Worm (Caenorhabditis elegans) whole organism, early embryonic: ENCODE data around the gene Y46G5A.18.

Experiments
- B0310.2 ChIP-seq: sonication (generic microtip); optimal IDR thresholded peaks from 2 replicates; lab custom pipeline; 2016; ENCODE audit warnings: mild to moderate bottlenecking, missing genetic modification characterization, missing compliant biosample characterization
- ama-1 ChIP-seq: fragments of 150-350 bp; optimal IDR thresholded peaks from 2 replicates; lab custom pipeline; 2014
- ceh-13 ChIP-seq: fragments of 200-800 bp; sonication (Bioruptor generic); optimal IDR thresholded peaks from 2 replicates; lab custom pipeline; 2018; ENCODE audit warnings: mild to moderate bottlenecking, missing genetic modification characterization, missing compliant biosample characterization
- flt-1 ChIP-seq: fragments of 200-800 bp; sonication (Bioruptor generic); IDR thresholded peaks from 2 replicates; pipeline ENCODE4 v1.3.6; 2022; ENCODE audit warnings: missing genetic modification characterization, missing compliant biosample characterization
- hmbx-1 ChIP-seq: sonication (generic microtip); optimal IDR thresholded peaks from 2 replicates; lab custom pipeline; 2016; ENCODE audit warnings: mild to moderate bottlenecking, missing genetic modification characterization, missing compliant biosample characterization
- sea-1 ChIP-seq: fragments of 200-800 bp; sonication (Bioruptor generic); conservative IDR thresholded peaks from 2 replicates; pipeline ENCODE4 v1.3.6; 2022; ENCODE audit warnings: missing genetic modification characterization, missing compliant biosample characterization
- tbx-37 ChIP-seq: fragments of 200-800 bp; sonication (Bioruptor generic); conservative IDR thresholded peaks from 2 replicates; pipeline ENCODE4 v1.3.6; 2022; ENCODE audit warnings: missing genetic modification reagents, missing genetic modification characterization, missing compliant biosample characterization

DNA sequence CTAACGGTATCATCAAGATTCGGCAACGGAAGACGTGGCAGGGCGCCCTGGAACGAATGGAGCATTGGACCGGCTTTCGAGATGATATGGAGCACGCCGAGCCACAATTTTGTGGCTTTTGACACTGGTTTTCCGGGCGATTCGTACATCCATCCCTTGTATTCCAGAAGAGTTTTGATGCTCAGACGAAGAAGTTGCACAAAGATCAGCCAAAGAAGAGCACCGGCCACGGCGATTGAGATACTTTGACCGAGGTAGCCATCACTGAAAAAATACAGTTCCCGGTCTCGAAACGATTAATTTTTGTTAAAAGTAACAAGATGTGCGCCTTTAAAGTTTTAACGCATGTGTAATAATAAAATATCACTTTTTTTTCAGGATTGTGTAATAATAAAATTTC, 9.9 kb downstream of the Y46G5A.18 start:
- TF ChIP-seq sea-1 (GFP tag; lab: Robert Waterston, UW) (no peak), B0310.2 (tag; lab: Kevin White, UChicago) (no peak), flt-1 (GFP tag; lab: Robert Waterston, UW) (no peak), ama-1 (no peak), tbx-37 (no peak), ceh-13 (no peak), hmbx-1 (no peak)
